Worm (Caenorhabditis elegans): ENCODE measurements around the gene msp-79.

The msp-79 gene

ce11 chrIV:9734861-9735260 lies 32.1 kb downstream of the msp-79 start (continued):
- TF ChIP-seq efl-1 (optimal IDR thresholded peaks at IDR 0.05) (peak in 1 of 2 experiments; percentile 17), efl-1 (GFP tag; optimal IDR thresholded peaks at IDR 0.05 in 1 of 2) (no peak)

ce11 chrIV:9733904-9734303 lies 33.0 kb downstream of the msp-79 start:
- TF ChIP-seq lin-35 (GFP tag; optimal IDR thresholded peaks at IDR 0.05) (no peak), dsc-1 (tag; optimal IDR thresholded peaks at IDR 0.05) (no peak), zip-4 (GFP tag; optimal IDR thresholded peaks at IDR 0.05) (no peak), unc-98 (GFP tag; IDR thresholded peaks at IDR 0.05) (no peak), sup-37 (GFP tag; optimal IDR thresholded peaks at IDR 0.05) (no peak), C04F5.9 (tag; optimal IDR thresholded peaks at IDR 0.05) (no peak)

ce11 chrIV:9728376-9728775 lies 38.6 kb downstream of the msp-79 start, which contains the start of gene nhr-100:
Gene nhr-100 (plus strand): TSS chrIV:9728676.
- no peak for TF ChIP-seq mab-9 (GFP tag; IDR thresholded peaks at IDR 0.05)
- no peak for TF ChIP-seq swsn-7 (tag; optimal IDR thresholded peaks at IDR 0.05)
- TF ChIP-seq C34B4.2 (tag; optimal IDR thresholded peaks at IDR 0.05), result no peak
- no peak for TF ChIP-seq skn-1 (tag; optimal IDR thresholded peaks at IDR 0.05)
- no peak for TF ChIP-seq ceh-88 (GFP tag; IDR thresholded peaks at IDR 0.05)

- TF ChIP-seq hpl-2 (GFP tag; optimal IDR thresholded peaks at IDR 0.05), result no peak
- TF ChIP-seq ces-1 (GFP tag; optimal IDR thresholded peaks at IDR 0.05), result no peak
- no peak for TF ChIP-seq skn-1 (tag; optimal IDR thresholded peaks at IDR 0.05)
- TF ChIP-seq isw-1 (GFP tag; IDR thresholded peaks at IDR 0.05), result no peak
- TF ChIP-seq elt-3 (tag; optimal IDR thresholded peaks at IDR 0.05), result no peak
- no peak for TF ChIP-seq snpc-4 (tag; optimal IDR thresholded peaks at IDR 0.05)
- TF ChIP-seq ceh-90 (tag; optimal IDR thresholded peaks at IDR 0.05), result no peak
- TF ChIP-seq lin-35 (GFP tag; optimal IDR thresholded peaks at IDR 0.05), result no peak
- TF ChIP-seq jun-1 (tag; optimal IDR thresholded peaks at IDR 0.05), result no peak
- TF ChIP-seq pqm-1 (tag; optimal IDR thresholded peaks at IDR 0.05), result no peak
These were observed 39.7 kb downstream of the msp-79 start for ce11 chrIV:9727217-9727616.

ce11 chrIV:9725468-9725985 lies 41.4 kb downstream of the msp-79 start:
- TF ChIP-seq zag-1 (tag; optimal IDR thresholded peaks at IDR 0.05) (no peak), unc-98 (GFP tag; IDR thresholded peaks at IDR 0.05) (no peak), ceh-63 (GFP tag; optimal IDR thresholded peaks at IDR 0.05) (no peak), elt-3 (tag; optimal IDR thresholded peaks at IDR 0.05) (no peak), F16B12.6 (tag; optimal IDR thresholded peaks at IDR 0.05) (no peak), mab-9 (GFP tag; IDR thresholded peaks at IDR 0.05) (no peak), egl-13 (tag; optimal IDR thresholded peaks at IDR 0.05) (no peak), nhr-47 (tag; optimal IDR thresholded peaks at IDR 0.05) (peak; percentile 57), nhr-71 (tag; optimal IDR thresholded peaks at IDR 0.05) (peak; percentile 84), ceh-8 (GFP tag; optimal IDR thresholded peaks at IDR 0.05) (no peak), vab-15 (tag; optimal IDR thresholded peaks at IDR 0.05) (no peak), efl-1 (optimal IDR thresholded peaks at IDR 0.05) (no peak), efl-1 (GFP tag; optimal IDR thresholded peaks at IDR 0.05 in 1 of 2) (no peak), ceh-82 (tag; optimal IDR thresholded peaks at IDR 0.05) (no peak), lin-39 (tag; optimal IDR thresholded peaks at IDR 0.05) (no peak), hlh-17 (GFP tag; optimal IDR thresholded peaks at IDR 0.05; ENCODE audit: borderline replicate concordance) (no peak), pax-3 (tag; optimal IDR thresholded peaks at IDR 0.05) (peak; percentile 54), ama-1 (optimal IDR thresholded peaks at IDR 0.05) (no peak), rnt-1 (tag; optimal IDR thresholded peaks at IDR 0.05) (no peak), ces-1 (GFP tag; optimal IDR thresholded peaks at IDR 0.05) (no peak), ztf-4 (tag; optimal IDR thresholded peaks at IDR 0.05) (no peak), lin-14 (GFP tag; optimal IDR thresholded peaks at IDR 0.05) (peak; percentile 29), isw-1 (GFP tag; IDR thresholded peaks at IDR 0.05) (no peak), nhr-237 (tag; optimal IDR thresholded peaks at IDR 0.05) (no peak), fkh-8 (tag; optimal IDR thresholded peaks at IDR 0.05) (peak; percentile 96), dsc-1 (tag; optimal IDR thresholded peaks at IDR 0.05) (peak; percentile 69), xbp-1 (tag; optimal IDR thresholded peaks at IDR 0.05) (no peak), tbx-2 (tag; optimal IDR thresholded peaks at IDR 0.05) (no peak), fkh-10 (GFP tag; optimal IDR thresholded peaks at IDR 0.05) (no peak), hlh-4 (tag; optimal IDR thresholded peaks at IDR 0.05) (no peak), unc-30 (tag; optimal IDR thresholded peaks at IDR 0.05) (no peak), lir-3 (tag; optimal IDR thresholded peaks at IDR 0.05; ENCODE audit: poor library complexity) (no peak)

Data from whole organism, L1 larva.